Fruit fly (Drosophila melanogaster): Measurements from ENCODE around the gene Srp54.
A peak's percentile ranks its signal among the peaks of the same experiment; 100 is the strongest.

The Srp54 gene

DNA sequence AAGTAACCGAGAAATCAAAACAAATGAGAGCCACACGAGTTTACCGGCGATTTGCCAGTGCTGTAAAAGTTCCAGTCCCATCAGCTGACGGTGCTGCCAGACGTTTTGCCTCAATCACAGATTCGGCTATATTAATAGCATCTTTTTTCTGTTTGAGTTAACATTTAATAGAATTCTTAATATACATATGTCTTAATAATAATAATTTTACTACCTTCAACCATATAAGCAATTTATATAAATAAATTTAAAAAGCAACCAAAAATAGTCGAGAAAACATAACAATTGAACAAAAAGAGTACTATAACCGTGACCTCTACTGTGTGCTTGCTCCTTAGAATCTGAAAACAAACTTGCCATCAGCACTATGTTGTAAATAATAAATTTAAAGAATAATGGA, 41.4 kb downstream of the Srp54 start, which contains the start of the genes CG13126 and CG4709 (continued):
- TF ChIP-seq sc (optimal IDR thresholded peaks at IDR 0.05) (no peak), sc (GFP tag; optimal IDR thresholded peaks at IDR 0.05) (peak; percentile 82), CG10979 (tag; optimal IDR thresholded peaks at IDR 0.05) (peak; percentile 96), CG3407 (GFP tag; optimal IDR thresholded peaks at IDR 0.05) (peak; percentile 79), lbe (GFP tag; optimal IDR thresholded peaks at IDR 0.05) (peak; percentile 89), ab (GFP tag; optimal IDR thresholded peaks at IDR 0.05) (no peak), fd3F (GFP tag; optimal IDR thresholded peaks at IDR 0.05) (peak; percentile 83), Lhr (GFP tag; optimal IDR thresholded peaks at IDR 0.05) (peak; percentile 79), Hr39 (optimal IDR thresholded peaks at IDR 0.05) (no peak), hkb (optimal IDR thresholded peaks at IDR 0.05) (no peak), hkb (GFP tag; IDR thresholded peaks at IDR 0.05) (peak; percentile 91), danr (GFP tag; IDR thresholded peaks at IDR 0.05) (peak; percentile 70), Aef1 (GFP tag; IDR thresholded peaks at IDR 0.05) (peak; percentile 81), schlank (tag; optimal IDR thresholded peaks at IDR 0.05) (peak; percentile 24), phol (tag; optimal IDR thresholded peaks at IDR 0.05) (peak; percentile 96), CG8089 (GFP tag; optimal IDR thresholded peaks at IDR 0.05) (no peak), ham (GFP tag; IDR thresholded peaks at IDR 0.05) (no peak), CG15479 (GFP tag; optimal IDR thresholded peaks at IDR 0.05) (no peak), CkIIα-i1 (GFP tag; IDR thresholded peaks at IDR 0.05) (no peak), hbn (GFP tag; IDR thresholded peaks at IDR 0.05; ENCODE audit: partially characterized antibody) (no peak), Atf3 (GFP tag; optimal IDR thresholded peaks at IDR 0.05) (peak; percentile 29), Ssrp (tag; optimal IDR thresholded peaks at IDR 0.05) (peak; percentile 93), gro (GFP tag; optimal IDR thresholded peaks at IDR 0.05) (peak; percentile 0), Nf-YA (GFP tag; IDR thresholded peaks at IDR 0.05) (peak; percentile 71), pan (optimal IDR thresholded peaks at IDR 0.05) (no peak), pan (GFP tag; optimal IDR thresholded peaks at IDR 0.05 in 1 of 2, IDR thresholded peaks at IDR 0.05 in 1 of 2) (peak in 1 of 2 experiments; percentile 94), CG13123 (GFP tag; optimal IDR thresholded peaks at IDR 0.05) (peak; percentile 75), Neu2 (GFP tag; optimal IDR thresholded peaks at IDR 0.05; ENCODE audit: borderline replicate concordance) (no peak), slbo (GFP tag; IDR thresholded peaks at IDR 0.05) (peak; percentile 93), CG13424 (tag; optimal IDR thresholded peaks at IDR 0.05) (peak; percentile 92), ro (GFP tag; IDR thresholded peaks at IDR 0.05) (peak; percentile 75), dmrt99B (tag; optimal IDR thresholded peaks at IDR 0.05) (peak; percentile 94), dan (GFP tag; IDR thresholded peaks at IDR 0.05) (no peak), tll (GFP tag; optimal IDR thresholded peaks at IDR 0.05) (peak in 1 of 2 experiments; percentile 25), Dek (tag; optimal IDR thresholded peaks at IDR 0.05) (peak; percentile 92), peb (GFP tag; IDR thresholded peaks at IDR 0.05) (peak; percentile 78), bcd (GFP tag; optimal IDR thresholded peaks at IDR 0.05) (peak; percentile 93), fu2 (GFP tag; optimal IDR thresholded peaks at IDR 0.05) (peak; percentile 5), CG7786 (GFP tag; optimal IDR thresholded peaks at IDR 0.05) (peak; percentile 9), scrt (GFP tag; optimal IDR thresholded peaks at IDR 0.05) (peak; percentile 87), CG6272 (GFP tag; IDR thresholded peaks at IDR 0.05) (peak; percentile 86), Med (GFP tag) (peak; percentile 90), CG7963 (GFP tag; IDR thresholded peaks at IDR 0.05; ENCODE audit: partially characterized antibody) (no peak), dysf (GFP tag; IDR thresholded peaks at IDR 0.05) (peak; percentile 92), fd102C (GFP tag; optimal IDR thresholded peaks at IDR 0.05) (peak; percentile 59), mld (GFP tag; IDR thresholded peaks at IDR 0.05; ENCODE audit: partially characterized antibody) (no peak), tup (GFP tag; optimal IDR thresholded peaks at IDR 0.05) (peak; percentile 56), CG32772 (GFP tag; IDR thresholded peaks at IDR 0.05) (peak; percentile 89), CG12769 (tag; optimal IDR thresholded peaks at IDR 0.05) (no peak), CG12744 (GFP tag; optimal IDR thresholded peaks at IDR 0.05) (no peak), CrebB (tag; optimal IDR thresholded peaks at IDR 0.05) (peak; percentile 47), CG17186 (GFP tag; optimal IDR thresholded peaks at IDR 0.05) (peak; percentile 19)

All from whole organism, embryonic.